Worm (Caenorhabditis elegans) whole organism, late embryonic: ENCODE data around the gene col-103.

Experiments
- C08G9.2 ChIP-seq: sonication (generic microtip); optimal IDR thresholded peaks from 2 replicates; lab custom pipeline; 2016; ENCODE audit warnings: mild to moderate bottlenecking, missing genetic modification characterization, moderate library complexity, missing compliant biosample characterization
- F13H6.1 ChIP-seq: sonication (generic microtip); optimal IDR thresholded peaks from 2 replicates; lab custom pipeline; 2016; ENCODE audit warnings: missing genetic modification characterization, missing compliant biosample characterization
- K02D7.2 ChIP-seq: sonication (generic microtip); optimal IDR thresholded peaks from 2 replicates; lab custom pipeline; 2017; ENCODE audit warnings: mild to moderate bottlenecking, missing genetic modification characterization, missing compliant biosample characterization
- K09A11.1 ChIP-seq: sonication (generic microtip); optimal IDR thresholded peaks from 2 replicates; lab custom pipeline; 2017; ENCODE audit warnings: antibody characterized with exemption, mild to moderate bottlenecking, missing genetic modification characterization, missing compliant biosample characterization; ENCODE audit not compliant: insufficient read depth
- Y22D7AL.16 ChIP-seq: sonication (generic microtip); optimal IDR thresholded peaks from 2 replicates; lab custom pipeline; 2016; ENCODE audit warnings: missing genetic modification characterization, missing compliant biosample characterization
- ceh-14 ChIP-seq: sonication (generic microtip); optimal IDR thresholded peaks from 2 replicates; lab custom pipeline; 2016; ENCODE audit warnings: missing genotype, missing genetic modification characterization, missing compliant biosample characterization
- ceh-18 ChIP-seq: sonication (generic microtip); optimal IDR thresholded peaks from 2 replicates; lab custom pipeline; 2016; ENCODE audit warnings: missing genetic modification characterization, missing compliant biosample characterization
- ceh-2 ChIP-seq: sonication (generic microtip); optimal IDR thresholded peaks from 2 replicates; lab custom pipeline; 2016; ENCODE audit warnings: missing genotype, missing genetic modification characterization, missing compliant biosample characterization
- ceh-22 ChIP-seq: sonication (generic microtip); optimal IDR thresholded peaks from 2 replicates; lab custom pipeline; 2017; ENCODE audit warnings: missing biosample characterization, missing genetic modification characterization
- ceh-24 ChIP-seq: sonication (generic microtip); optimal IDR thresholded peaks from 2 replicates; lab custom pipeline; 2016; ENCODE audit warnings: mild to moderate bottlenecking, missing genetic modification characterization, missing compliant biosample characterization
- ceh-30 ChIP-seq: fragments of 150-350 bp; optimal IDR thresholded peaks from 2 replicates; lab custom pipeline; 2014; ENCODE audit warnings: missing biosample characterization, missing genetic modification characterization
- ceh-34 ChIP-seq: sonication (generic microtip); optimal IDR thresholded peaks from 2 replicates; lab custom pipeline; 2016; ENCODE audit warnings: mild to moderate bottlenecking, missing genetic modification characterization, missing compliant biosample characterization
- ceh-48 ChIP-seq: sonication (generic microtip); optimal IDR thresholded peaks from 2 replicates; lab custom pipeline; 2016; ENCODE audit warnings: missing genetic modification characterization, inconsistent platforms, missing compliant biosample characterization
- ceh-9 ChIP-seq: sonication (generic microtip); optimal IDR thresholded peaks from 2 replicates; lab custom pipeline; 2016; ENCODE audit warnings: mild to moderate bottlenecking, missing genetic modification characterization, inconsistent platforms, missing compliant biosample characterization
- dve-1 ChIP-seq: sonication (generic microtip); optimal IDR thresholded peaks from 2 replicates; lab custom pipeline; 2017; ENCODE audit warnings: antibody characterized with exemption, mild to moderate bottlenecking, missing genetic modification characterization, missing compliant biosample characterization
- elt-4 ChIP-seq: sonication (generic microtip); optimal IDR thresholded peaks from 2 replicates; lab custom pipeline; 2016; ENCODE audit warnings: missing genetic modification characterization, missing compliant biosample characterization
- ets-4 ChIP-seq: sonication (generic microtip); optimal IDR thresholded peaks from 2 replicates; lab custom pipeline; 2016; ENCODE audit warnings: missing genetic modification characterization, missing compliant biosample characterization
- fax-1 ChIP-seq: sonication (generic microtip); optimal IDR thresholded peaks from 2 replicates; lab custom pipeline; 2016; ENCODE audit warnings: missing genotype, missing genetic modification characterization, missing compliant biosample characterization
- fkh-6 ChIP-seq: sonication (generic microtip); optimal IDR thresholded peaks from 2 replicates; lab custom pipeline; 2016; ENCODE audit warnings: missing genetic modification characterization, missing compliant biosample characterization
- gmeb-2 ChIP-seq: sonication (generic microtip); optimal IDR thresholded peaks from 2 replicates; lab custom pipeline; 2016; ENCODE audit warnings: missing genetic modification characterization, inconsistent platforms, missing compliant biosample characterization
- hlh-13 ChIP-seq: fragments of 200-800 bp; sonication (Bioruptor generic); optimal IDR thresholded peaks from 2 replicates; lab custom pipeline; 2018; ENCODE audit warnings: mild to moderate bottlenecking, missing genetic modification characterization, missing compliant biosample characterization
- hlh-6 ChIP-seq: sonication (generic microtip); optimal IDR thresholded peaks from 2 replicates; lab custom pipeline; 2016; ENCODE audit warnings: missing genotype, missing genetic modification characterization, missing compliant biosample characterization
- lim-6 ChIP-seq: sonication (generic microtip); optimal IDR thresholded peaks from 2 replicates; lab custom pipeline; 2016; ENCODE audit warnings: missing genetic modification characterization, missing compliant biosample characterization
- madf-2 ChIP-seq: sonication (generic microtip); optimal IDR thresholded peaks from 2 replicates; lab custom pipeline; 2017; ENCODE audit warnings: missing genetic modification characterization, missing compliant biosample characterization
- nfya-1 ChIP-seq: sonication (generic microtip); optimal IDR thresholded peaks from 2 replicates; lab custom pipeline; 2017; ENCODE audit warnings: missing genetic modification characterization, mild to moderate bottlenecking, missing compliant biosample characterization, antibody characterized with exemption, moderate library complexity
- nhr-232 ChIP-seq: sonication (generic microtip); optimal IDR thresholded peaks from 2 replicates; lab custom pipeline; 2016; ENCODE audit warnings: missing genetic modification characterization, missing compliant biosample characterization
- pag-3 ChIP-seq: sonication (generic microtip); optimal IDR thresholded peaks from 2 replicates; lab custom pipeline; 2016; ENCODE audit warnings: missing compliant biosample characterization, missing genetic modification characterization, borderline replicate concordance
- pat-9 ChIP-seq: fragments of 200-800 bp; sonication (Bioruptor generic); optimal IDR thresholded peaks from 2 replicates; lab custom pipeline; 2018; ENCODE audit warnings: mild to moderate bottlenecking, missing genetic modification characterization, moderate library complexity, missing compliant biosample characterization
- pax-1 ChIP-seq: fragments of 150-350 bp; optimal IDR thresholded peaks from 2 replicates; lab custom pipeline; 2014; ENCODE audit warnings: missing biosample characterization, missing genetic modification characterization
- pha-2 ChIP-seq: sonication (generic microtip); optimal IDR thresholded peaks from 2 replicates; lab custom pipeline; 2017; ENCODE audit warnings: mild to moderate bottlenecking, missing genetic modification characterization, missing compliant biosample characterization
- pros-1 ChIP-seq: fragments of 150-350 bp; optimal IDR thresholded peaks from 2 replicates; lab custom pipeline; 2014; ENCODE audit warnings: missing biosample characterization, missing genetic modification reagents, missing genetic modification characterization
- sox-2 ChIP-seq: fragments of 200-800 bp; sonication (Bioruptor generic); IDR thresholded peaks from 2 replicates; pipeline ENCODE4 v1.3.6; 2022; ENCODE audit warnings: missing genetic modification reagents, missing genetic modification characterization, missing compliant biosample characterization
- syd-9 ChIP-seq: sonication (generic microtip); optimal IDR thresholded peaks from 2 replicates; lab custom pipeline; 2016; ENCODE audit warnings: mild to moderate bottlenecking, missing genetic modification characterization, moderate library complexity, missing compliant biosample characterization
- tbx-2 ChIP-seq: sonication (generic microtip); optimal IDR thresholded peaks from 2 replicates; lab custom pipeline; 2016; ENCODE audit warnings: missing genetic modification characterization, missing compliant biosample characterization
- tbx-7 ChIP-seq: sonication (generic microtip); optimal IDR thresholded peaks from 2 replicates; lab custom pipeline; 2016; ENCODE audit warnings: missing genotype, missing genetic modification characterization, missing compliant biosample characterization
- unc-3 ChIP-seq, 2 experiments: fragments of 200-800 bp in 1 of 2; sonication (Bioruptor generic) in 1 of 2; sonication (generic microtip) in 1 of 2; conservative IDR thresholded peaks in 1 of 2; optimal IDR thresholded peaks in 1 of 2; 2 replicates each; pipeline versions ENCODE4 v1.3.6 to Lab custom; 2016 to 2022; ENCODE audit warnings: missing compliant biosample characterization in 2 of 2, missing genetic modification characterization in 2 of 2, missing genetic modification reagents in 1 of 2
- unc-42 ChIP-seq: sonication (generic microtip); optimal IDR thresholded peaks from 2 replicates; lab custom pipeline; 2016; ENCODE audit warnings: missing genotype, missing genetic modification characterization, missing compliant biosample characterization
- unc-55 ChIP-seq: sonication (generic microtip); optimal IDR thresholded peaks from 2 replicates; lab custom pipeline; 2017; ENCODE audit warnings: missing biosample characterization, missing genetic modification reagents, missing genetic modification characterization
- unc-86 ChIP-seq: sonication (generic microtip); optimal IDR thresholded peaks from 2 replicates; lab custom pipeline; 2016; ENCODE audit warnings: missing genetic modification characterization, missing compliant biosample characterization
- ztf-16 ChIP-seq: sonication (generic microtip); optimal IDR thresholded peaks from 2 replicates; lab custom pipeline; 2017; ENCODE audit warnings: missing genetic modification characterization, missing compliant biosample characterization

Gene col-103

DNA sequence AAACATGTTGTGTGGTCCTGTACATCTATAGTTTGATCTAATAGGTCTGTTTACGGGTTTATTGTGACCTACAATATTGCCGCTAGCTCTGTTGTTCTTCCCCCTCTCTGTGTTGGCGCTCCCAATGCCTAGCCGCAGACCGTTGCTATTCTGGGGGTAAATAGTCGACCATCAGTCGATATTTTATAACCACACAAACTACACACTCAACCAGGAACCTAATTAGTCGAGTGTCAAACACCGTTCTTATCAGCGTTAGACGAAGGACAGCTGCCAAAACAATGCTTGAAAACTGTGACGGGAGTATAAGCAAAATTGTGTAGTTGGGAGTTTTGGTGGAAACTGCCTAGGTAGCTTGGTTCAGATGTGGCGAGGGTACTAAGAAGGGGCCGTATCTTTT, 18.9 kb upstream of the col-103 start:
- TF ChIP-seq lim-6 (tag; lab: Kevin White, UChicago) (no peak), hlh-13 (GFP tag; lab: Kevin White, UChicago) (no peak), gmeb-2 (tag; lab: Kevin White, UChicago) (no peak), elt-4 (tag; lab: Kevin White, UChicago) (no peak), unc-55 (GFP tag; lab: Kevin White, UChicago) (no peak), hlh-6 (tag; lab: Kevin White, UChicago) (no peak), C08G9.2 (tag; lab: Kevin White, UChicago) (no peak), ets-4 (tag; lab: Kevin White, UChicago) (no peak), pros-1 (no peak), F13H6.1 (tag; lab: Kevin White, UChicago) (no peak), unc-86 (no peak), ztf-16 (tag; lab: Kevin White, UChicago) (no peak), unc-3 (GFP tag; conservative IDR thresholded peaks at IDR 0.05; lab: Robert Waterston, UW) (no peak), unc-3 (tag; optimal IDR thresholded peaks at IDR 0.05; lab: Kevin White, UChicago) (no peak), tbx-2 (tag; lab: Kevin White, UChicago) (no peak), fkh-6 (tag; lab: Kevin White, UChicago) (no peak), ceh-34 (no peak), ceh-14 (tag; lab: Kevin White, UChicago) (no peak)

DNA sequence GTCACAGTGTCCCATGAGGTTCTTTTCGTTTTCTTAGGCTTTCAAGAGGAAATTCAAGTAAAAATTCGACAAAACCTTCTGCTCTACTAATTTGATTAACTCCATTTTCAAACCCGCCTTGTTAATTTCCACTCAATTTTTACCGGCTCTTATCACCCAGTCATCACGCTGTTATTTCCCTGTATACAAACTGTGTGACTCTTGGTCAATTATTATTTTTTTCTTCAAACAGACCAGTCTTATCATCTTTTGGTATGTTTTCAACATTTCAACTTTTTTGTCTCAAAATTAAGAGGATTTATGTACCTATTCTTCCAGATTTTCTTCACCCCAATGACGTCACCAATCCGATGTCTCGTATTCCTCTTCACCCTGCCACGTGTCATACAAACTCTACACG, 15.0 kb upstream of the col-103 start, which contains the start of gene ugt-52:
Gene ugt-52, plus strand, starts transcription at position 301 of the 400 bp plus-strand sequence.
- no peak for TF ChIP-seq elt-4 (tag; lab: Kevin White, UChicago)
- no peak for TF ChIP-seq ceh-30 (tag; lab: Kevin White, UChicago)
- TF ChIP-seq dve-1 (tag; lab: Kevin White, UChicago): no peak
- no peak for TF ChIP-seq K02D7.2 (tag; lab: Kevin White, UChicago)
- TF ChIP-seq tbx-2 (tag; lab: Kevin White, UChicago): no peak
- no peak for TF ChIP-seq pha-2
- TF ChIP-seq ceh-2 (tag; lab: Kevin White, UChicago): no peak
- no peak for TF ChIP-seq pag-3 (tag; lab: Kevin White, UChicago)
- no peak for TF ChIP-seq unc-86
- TF ChIP-seq ceh-14 (tag; lab: Kevin White, UChicago): no peak
- no peak for TF ChIP-seq fax-1 (tag; lab: Kevin White, UChicago)

DNA sequence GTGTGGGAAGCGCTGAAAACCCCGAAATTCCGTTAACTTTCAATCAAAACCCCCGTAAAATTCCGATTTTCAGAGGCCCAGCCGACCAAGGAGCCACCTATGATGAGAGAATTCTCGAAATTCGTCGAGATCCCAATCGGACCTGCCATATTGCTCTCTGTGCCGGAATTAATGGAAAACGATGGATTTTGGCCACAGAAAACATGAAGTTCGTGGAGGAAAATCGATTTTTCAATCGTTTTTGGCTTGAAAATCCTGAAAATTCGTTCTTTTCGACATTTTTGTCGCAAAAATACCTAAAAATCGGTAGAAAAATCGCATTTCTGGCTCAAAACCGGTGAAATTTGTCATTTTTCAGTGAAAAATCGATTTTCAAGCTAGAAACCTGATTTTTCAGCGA, 10.1 kb upstream of the col-103 start:
- no peak for TF ChIP-seq unc-42 (tag; lab: Kevin White, UChicago)
- no peak for TF ChIP-seq ceh-24
- no peak for TF ChIP-seq lim-6 (tag; lab: Kevin White, UChicago)
- no peak for TF ChIP-seq nhr-232 (tag; lab: Kevin White, UChicago)
- TF ChIP-seq ztf-16 (tag; lab: Kevin White, UChicago): no peak
- TF ChIP-seq pax-1 (tag; lab: Kevin White, UChicago): no peak
- TF ChIP-seq madf-2: no peak
- TF ChIP-seq pat-9: no peak
- no peak for TF ChIP-seq tbx-7
- no peak for TF ChIP-seq nfya-1 (tag; lab: Kevin White, UChicago)
- no peak for TF ChIP-seq Y22D7AL.16 (tag; lab: Kevin White, UChicago)
- TF ChIP-seq ceh-48: no peak
- no peak for TF ChIP-seq ceh-18
- TF ChIP-seq ceh-22: no peak
- no peak for TF ChIP-seq ceh-9
- no peak for TF ChIP-seq syd-9 (tag; lab: Kevin White, UChicago)
- no peak for TF ChIP-seq hlh-13 (GFP tag; lab: Kevin White, UChicago)
- TF ChIP-seq sox-2: no peak
- TF ChIP-seq hlh-6 (tag; lab: Kevin White, UChicago): no peak
- TF ChIP-seq K09A11.1: no peak
